Fruit fly (Drosophila melanogaster) whole organism: ENCODE measurements around the gene Prim2.

Source experiments
- pan ChIP-seq: fragments of >200 bp; optimal IDR thresholded peaks from 2 replicates; lab custom pipeline; 2017
- psq ChIP-seq: fragments of >200 bp; optimal IDR thresholded peaks from 2 replicates; lab custom pipeline; 2017

dm6 chr3L:20317751-20318150, 43.6 kb downstream of the Prim2 start:
- TF ChIP-seq psq: no peak
- TF ChIP-seq pan (lab: Kevin White, UChicago): no peak
